Fruit fly (Drosophila melanogaster) whole organism, embryonic: ENCODE data around the gene hiro.

Experiments
- Awh ChIP-seq: fragments of 200-800 bp; sonication (Bioruptor generic); IDR thresholded peaks from 2 replicates; pipeline ENCODE4, ENCODE4 v1.3.6; 2022; ENCODE audit warnings: missing biosample characterization, missing genetic modification characterization
- CG10366 ChIP-seq: fragments of 200-800 bp; sonication (Bioruptor generic); IDR thresholded peaks from 2 replicates; pipeline ENCODE4 v1.3.6; 2022; ENCODE audit warnings: missing biosample characterization, missing genetic modification characterization
- CG10654 ChIP-seq: fragments of 200-800 bp; sonication (Bioruptor generic); optimal IDR thresholded peaks from 2 replicates; lab custom pipeline; 2016; ENCODE audit warnings: missing biosample characterization, missing genetic modification characterization
- CG11695 ChIP-seq: fragments of 200-800 bp; sonication (Bioruptor generic); IDR thresholded peaks from 3 replicates; pipeline ENCODE4 v1.3.6; 2022; ENCODE audit warnings: missing biosample characterization, missing genetic modification characterization
- CG13624 ChIP-seq: fragments of 200-800 bp; sonication (Bioruptor generic); optimal IDR thresholded peaks from 2 replicates; lab custom pipeline; 2016; ENCODE audit warnings: missing biosample characterization, missing genetic modification characterization
- CG14050 ChIP-seq: fragments of 200-800 bp; sonication (Bioruptor generic); IDR thresholded peaks from 3 replicates; pipeline ENCODE4 v1.3.6; 2022; ENCODE audit warnings: missing biosample characterization, missing genetic modification characterization
- CG17186 ChIP-seq: fragments of 200-800 bp; sonication (Bioruptor generic); optimal IDR thresholded peaks from 3 replicates; lab custom pipeline; 2017; ENCODE audit warnings: missing biosample characterization, missing genetic modification reagents, missing genetic modification characterization
- CG17802 ChIP-seq: fragments of 200-800 bp; sonication (Bioruptor generic); optimal IDR thresholded peaks from 2 replicates; lab custom pipeline; 2018; ENCODE audit warnings: missing biosample characterization, mild to moderate bottlenecking, missing genetic modification characterization, moderate library complexity
- CG1832 ChIP-seq: fragments of 200-800 bp; sonication (Bioruptor generic); optimal IDR thresholded peaks from 2 replicates; lab custom pipeline; 2017; ENCODE audit warnings: missing biosample characterization, mild to moderate bottlenecking, missing genetic modification characterization, inconsistent platforms
- CG18599 ChIP-seq: fragments of 200-800 bp; sonication (Bioruptor generic); optimal IDR thresholded peaks from 3 replicates; lab custom pipeline; 2017; ENCODE audit warnings: missing biosample characterization, missing genetic modification characterization, mild to moderate bottlenecking, moderate library complexity, missing genetic modification reagents
- CG2120 ChIP-seq: fragments of 200-800 bp; sonication (Bioruptor generic); optimal IDR thresholded peaks from 3 replicates; lab custom pipeline; 2016; ENCODE audit warnings: missing biosample characterization, missing genetic modification characterization
- CG31365 ChIP-seq: fragments of 200-800 bp; sonication (Bioruptor generic); optimal IDR thresholded peaks from 2 replicates; lab custom pipeline; 2018; ENCODE audit warnings: missing biosample characterization, mild to moderate bottlenecking, missing genetic modification characterization
- CG34422 ChIP-seq: fragments of 200-800 bp; sonication (Bioruptor generic); IDR thresholded peaks from 3 replicates; pipeline ENCODE4 v1.3.6; 2022; ENCODE audit warnings: missing biosample characterization, missing genetic modification characterization
- CG3847 ChIP-seq: fragments of 200-800 bp; sonication (Bioruptor generic); IDR thresholded peaks from 2 replicates; pipeline ENCODE4 v1.3.6; 2022; ENCODE audit warnings: missing biosample characterization, missing genetic modification characterization
- CG4360 ChIP-seq: fragments of 200-800 bp; sonication (Bioruptor generic); IDR thresholded peaks from 2 replicates; pipeline ENCODE4 v1.3.6; 2022; ENCODE audit warnings: missing biosample characterization, missing genetic modification characterization
- CG6272 ChIP-seq: fragments of 200-800 bp; sonication (Bioruptor generic); IDR thresholded peaks from 2 replicates; pipeline ENCODE4 v1.3.6; 2022; ENCODE audit warnings: missing biosample characterization, missing genetic modification characterization
- CG7928 ChIP-seq: fragments of 200-800 bp; sonication (Bioruptor generic); optimal IDR thresholded peaks from 2 replicates; lab custom pipeline; 2017; ENCODE audit warnings: missing biosample characterization, mild to moderate bottlenecking, missing genetic modification characterization
- CG8765 ChIP-seq: fragments of 200-800 bp; sonication (Bioruptor generic); IDR thresholded peaks from 2 replicates; pipeline ENCODE4 v1.3.6; 2022; ENCODE audit warnings: missing biosample characterization, missing genetic modification characterization
- Doc3 ChIP-seq: fragments of 200-800 bp; sonication (Bioruptor generic); IDR thresholded peaks from 3 replicates; pipeline ENCODE4 v1.3.6; 2022; ENCODE audit warnings: missing biosample characterization, missing genetic modification characterization; ENCODE audit not compliant: partially characterized antibody
- Drgx ChIP-seq: fragments of 200-800 bp; sonication (Bioruptor generic); IDR thresholded peaks from 2 replicates; pipeline ENCODE4 v1.3.6; 2022; ENCODE audit warnings: missing biosample characterization, missing genetic modification characterization
- Fer2 ChIP-seq: fragments of 200-800 bp; sonication (Bioruptor generic); optimal IDR thresholded peaks from 2 replicates; lab custom pipeline; 2018; ENCODE audit warnings: missing biosample characterization, mild to moderate bottlenecking, missing genetic modification characterization, moderate library complexity
- HLH3B ChIP-seq: fragments of 200-800 bp; sonication (Bioruptor generic); IDR thresholded peaks from 2 replicates; pipeline ENCODE4 v1.3.6; 2022; ENCODE audit warnings: missing biosample characterization, missing genetic modification characterization
- Hr3 ChIP-seq: fragments of 200-800 bp; sonication (Bioruptor generic); optimal IDR thresholded peaks from 3 replicates; lab custom pipeline; 2016; ENCODE audit warnings: missing biosample characterization, missing genetic modification characterization
- Hr39 ChIP-seq: fragments of >200 bp; optimal IDR thresholded peaks from 2 replicates; lab custom pipeline; 2017
- Hr51 ChIP-seq, 2 experiments: fragments of 200-800 bp; sonication (Bioruptor generic); optimal IDR thresholded peaks; 2 replicates in 1 of 2; 3 replicates in 1 of 2; lab custom pipeline; 2016 to 2018; ENCODE audit warnings: missing biosample characterization in 2 of 2, missing genetic modification characterization in 2 of 2, mild to moderate bottlenecking in 1 of 2, moderate library complexity in 1 of 2
- Hsf ChIP-seq: fragments of 200-800 bp; sonication (Bioruptor generic); optimal IDR thresholded peaks from 3 replicates; lab custom pipeline; 2016; ENCODE audit warnings: missing biosample characterization, missing genetic modification characterization
- Mrtf ChIP-seq: fragments of 200-800 bp; sonication (Bioruptor generic); IDR thresholded peaks from 3 replicates; pipeline ENCODE4 v1.3.6; 2022; ENCODE audit warnings: missing biosample characterization, missing genetic modification characterization
- NC2α ChIP-seq: fragments of 200-800 bp; sonication (Bioruptor generic); optimal IDR thresholded peaks from 2 replicates; lab custom pipeline; 2016; ENCODE audit warnings: missing biosample characterization, missing genetic modification characterization
- Ravus ChIP-seq: fragments of 200-800 bp; sonication (Bioruptor generic); IDR thresholded peaks from 2 replicates; pipeline ENCODE4 v1.3.6; 2022; ENCODE audit warnings: missing biosample characterization, missing genetic modification characterization
- Scr ChIP-seq: fragments of 200-800 bp; sonication (Bioruptor generic); IDR thresholded peaks from 2 replicates; pipeline ENCODE4 v1.3.6; 2022; ENCODE audit warnings: missing biosample characterization, missing genetic modification characterization; ENCODE audit not compliant: partially characterized antibody
- aop ChIP-seq: fragments of 200-800 bp; sonication (Bioruptor generic); IDR thresholded peaks from 2 replicates; pipeline ENCODE4 v1.3.6; 2022; ENCODE audit warnings: missing biosample characterization, missing genetic modification characterization
- cato ChIP-seq: fragments of 200-800 bp; sonication (Bioruptor generic); optimal IDR thresholded peaks from 2 replicates; lab custom pipeline; 2016; ENCODE audit warnings: missing biosample characterization, missing genetic modification characterization, borderline replicate concordance
- chif ChIP-seq, 2 experiments: fragments of 200-800 bp; sonication (Bioruptor generic); optimal IDR thresholded peaks; 3 replicates each; lab custom pipeline; 2016; ENCODE audit warnings: missing biosample characterization in 2 of 2, missing genetic modification characterization in 2 of 2
- chn ChIP-seq: fragments of 200-800 bp; sonication (Bioruptor generic); optimal IDR thresholded peaks from 2 replicates; lab custom pipeline; 2016; ENCODE audit warnings: missing biosample characterization, missing genetic modification characterization
- dan ChIP-seq: fragments of 200-800 bp; sonication (Bioruptor generic); IDR thresholded peaks from 2 replicates; pipeline ENCODE4 v1.3.6; 2022; ENCODE audit warnings: missing biosample characterization, missing genetic modification characterization
- danr ChIP-seq: fragments of 200-800 bp; sonication (Bioruptor generic); IDR thresholded peaks from 2 replicates; pipeline ENCODE4 v1.3.6; 2022; ENCODE audit warnings: missing biosample characterization, missing genetic modification characterization
- dpn ChIP-seq, 2 experiments: fragments of 200-800 bp; sonication (Bioruptor generic); optimal IDR thresholded peaks; 3 replicates each; lab custom pipeline; 2016; ENCODE audit warnings: missing biosample characterization in 2 of 2, missing genetic modification characterization in 2 of 2
- fd3F ChIP-seq: fragments of 200-800 bp; sonication (Bioruptor generic); optimal IDR thresholded peaks from 2 replicates; lab custom pipeline; 2018; ENCODE audit warnings: missing biosample characterization, mild to moderate bottlenecking, missing genetic modification characterization, moderate library complexity
- gem ChIP-seq: fragments of 200-800 bp; sonication (Bioruptor generic); optimal IDR thresholded peaks from 2 replicates; lab custom pipeline; 2019; ENCODE audit warnings: missing biosample characterization, mild to moderate bottlenecking, missing genetic modification characterization, moderate library complexity
- gt ChIP-seq: fragments of 200-800 bp; sonication (Bioruptor generic); IDR thresholded peaks from 2 replicates; pipeline ENCODE4 v1.3.6; 2022; ENCODE audit warnings: missing biosample characterization, missing genetic modification characterization
- her ChIP-seq: fragments of 200-800 bp; sonication (Bioruptor generic); optimal IDR thresholded peaks from 2 replicates; lab custom pipeline; 2016; ENCODE audit warnings: missing biosample characterization, missing genetic modification characterization
- hth ChIP-seq: fragments of >200 bp; optimal IDR thresholded peaks from 2 replicates; lab custom pipeline; 2017; ENCODE audit warnings: inconsistent platforms
- ken ChIP-seq: fragments of 200-800 bp; sonication (Bioruptor generic); IDR thresholded peaks from 3 replicates; pipeline ENCODE4 v1.3.6; 2022; ENCODE audit warnings: missing biosample characterization, missing genetic modification characterization
- lov ChIP-seq, 2 experiments: fragments of 200-800 bp in 1 of 2; fragments of >200 bp in 1 of 2; sonication (Bioruptor generic) in 1 of 2; IDR thresholded peaks in 1 of 2; optimal IDR thresholded peaks in 1 of 2; 2 replicates in 1 of 2; 3 replicates in 1 of 2; pipeline versions ENCODE4 v1.3.6 to Lab custom; 2017 to 2022; ENCODE audit warnings: missing biosample characterization in 1 of 2, missing genetic modification characterization in 1 of 2
- luna ChIP-seq: fragments of 200-800 bp; sonication (Bioruptor generic); optimal IDR thresholded peaks from 2 replicates; lab custom pipeline; 2016; ENCODE audit warnings: missing biosample characterization, missing genetic modification characterization
- nmo ChIP-seq: fragments of 200-800 bp; sonication (Bioruptor generic); optimal IDR thresholded peaks from 2 replicates; lab custom pipeline; 2018; ENCODE audit warnings: missing biosample characterization, mild to moderate bottlenecking, missing genetic modification characterization, moderate library complexity
- odd ChIP-seq: fragments of 200-800 bp; sonication (Bioruptor generic); optimal IDR thresholded peaks from 2 replicates; lab custom pipeline; 2017; ENCODE audit warnings: missing biosample characterization, mild to moderate bottlenecking, missing genetic modification characterization
- rib ChIP-seq: fragments of 200-800 bp; sonication (Bioruptor generic); IDR thresholded peaks from 2 replicates; pipeline ENCODE4 v1.3.6; 2022; ENCODE audit warnings: missing biosample characterization, missing genetic modification characterization
- sisA ChIP-seq: fragments of 200-800 bp; sonication (Bioruptor generic); IDR thresholded peaks from 2 replicates; pipeline ENCODE4 v1.3.6; 2022; ENCODE audit warnings: missing biosample characterization, missing genetic modification characterization
- tio ChIP-seq: fragments of 200-800 bp; sonication (Bioruptor generic); optimal IDR thresholded peaks from 2 replicates; lab custom pipeline; 2017; ENCODE audit warnings: missing biosample characterization, missing genetic modification characterization, inconsistent platforms
- trem ChIP-seq: fragments of 200-800 bp; optimal IDR thresholded peaks from 3 replicates; lab custom pipeline; 2019; ENCODE audit warnings: missing biosample characterization, mild to moderate bottlenecking, missing genetic modification characterization, moderate library complexity
- wor ChIP-seq: fragments of 200-800 bp; sonication (Bioruptor generic); IDR thresholded peaks from 2 replicates; pipeline ENCODE4 v1.3.6; 2022; ENCODE audit warnings: missing biosample characterization, missing genetic modification characterization
- zf30C ChIP-seq: fragments of 200-800 bp; sonication (Bioruptor generic); optimal IDR thresholded peaks from 3 replicates; lab custom pipeline; 2018; ENCODE audit warnings: missing biosample characterization, mild to moderate bottlenecking, missing genetic modification characterization

Gene hiro

DNA sequence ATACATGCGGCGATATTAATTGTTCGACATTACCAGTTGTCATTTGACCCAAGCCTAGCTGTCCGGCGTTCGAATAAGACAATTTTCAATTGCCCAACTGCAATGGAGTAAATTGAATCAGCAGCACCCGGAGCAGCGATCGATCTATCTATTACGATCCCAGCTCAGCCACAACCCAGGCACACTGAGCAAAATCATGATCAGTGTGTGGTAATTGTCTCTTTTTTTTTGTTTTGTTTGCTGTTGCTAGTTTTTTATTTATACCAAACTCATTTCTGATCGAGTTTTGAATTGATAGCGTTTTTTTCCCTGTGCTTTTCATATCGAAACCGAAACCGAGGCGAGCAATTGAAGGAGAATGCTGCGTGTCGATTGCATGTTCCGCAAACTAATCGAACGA lies 34.1 kb upstream of the hiro start (continued):
- TF ChIP-seq sisA (GFP tag; lab: Robert Waterston, UW) (no peak), ken (GFP tag; lab: Robert Waterston, UW) (0 out of 3 replicates have a peak, but pooled peaks have one; percentile 12), wor (GFP tag; lab: Robert Waterston, UW) (no peak), fd3F (GFP tag; lab: Kevin White, UChicago) (no peak), dan (GFP tag; lab: Robert Waterston, UW) (no peak), Scr (no peak), rib (GFP tag; lab: Robert Waterston, UW) (no peak), Doc3 (no peak), Hr51 (GFP tag; optimal IDR thresholded peaks at IDR 0.05; lab: Kevin White, UChicago) (no peak), CG14050 (no peak), hth (no peak), CG8765 (no peak), luna (no peak), nmo (no peak), zf30C (GFP tag; lab: Kevin White, UChicago) (peak; percentile 40), CG3847 (GFP tag; lab: Robert Waterston, UW) (no peak), Hr39 (lab: Kevin White, UChicago) (no peak), CG1832 (no peak), chn (GFP tag; lab: Kevin White, UChicago) (no peak), NC2α (no peak), gem (peak; percentile 12), CG7928 (GFP tag; lab: Kevin White, UChicago) (no peak), her (no peak), CG10654 (GFP tag; lab: Kevin White, UChicago) (no peak), Hr3 (GFP tag; lab: Kevin White, UChicago) (no peak), HLH3B (GFP tag; lab: Robert Waterston, UW) (no peak), CG18599 (GFP tag; lab: Kevin White, UChicago) (no peak), CG6272 (GFP tag; lab: Robert Waterston, UW) (no peak), odd (GFP tag; lab: Kevin White, UChicago) (no peak), tio (GFP tag; lab: Kevin White, UChicago) (no peak), CG4360 (GFP tag; lab: Robert Waterston, UW) (no peak), Ravus (GFP tag; lab: Robert Waterston, UW) (no peak), CG34422 (GFP tag; lab: Robert Waterston, UW) (no peak), cato (GFP tag; lab: Kevin White, UChicago) (no peak), gt (GFP tag; lab: Robert Waterston, UW) (no peak), CG31365 (tag; lab: Kevin White, UChicago) (no peak), CG10366 (GFP tag; lab: Robert Waterston, UW) (peak; percentile 8; the same call in 1 of the 2 replicates), CG2120 (GFP tag; lab: Kevin White, UChicago) (no peak), CG13624 (GFP tag; lab: Kevin White, UChicago) (no peak), CG17802 (tag; lab: Kevin White, UChicago) (no peak), dpn (GFP tag; optimal IDR thresholded peaks at IDR 0.05; lab: Kevin White, UChicago) (no peak), CG17186 (GFP tag; lab: Kevin White, UChicago) (no peak), trem (tag; lab: Kevin White, UChicago) (no peak), aop (GFP tag; lab: Robert Waterston, UW) (no peak), Mrtf (no peak), Drgx (GFP tag; lab: Robert Waterston, UW) (no peak), Awh (0 out of 2 replicates have a peak, but pooled peaks have one; percentile 33), Hsf (GFP tag; lab: Kevin White, UChicago) (no peak), Fer2 (no peak), lov (optimal IDR thresholded peaks at IDR 0.05; lab: Kevin White, UChicago) (no peak), lov (GFP tag; IDR thresholded peaks at IDR 0.05; lab: Robert Waterston, UW) (peak; percentile 30; the same call in 1 of the 3 replicates), CG11695 (GFP tag; lab: Robert Waterston, UW) (no peak), danr (no peak), chif (GFP tag; optimal IDR thresholded peaks at IDR 0.05; lab: Kevin White, UChicago) (no peak)
